Worm (Caenorhabditis elegans) whole organism, L2 larva: ENCODE data around the gene T28F3.9.

ENCODE experiments used
- C34F6.9 ChIP-seq: fragments of 150-350 bp; optimal IDR thresholded peaks from 2 replicates; lab custom pipeline; 2014; ENCODE audit warnings: missing biosample characterization, missing genetic modification characterization
- F13H6.1 ChIP-seq: sonication (generic microtip); optimal IDR thresholded peaks from 2 replicates; lab custom pipeline; 2016; ENCODE audit warnings: missing genetic modification characterization, missing compliant biosample characterization
- Y55F3AM.14 ChIP-seq: fragments of 200-800 bp; sonication (Bioruptor generic); optimal IDR thresholded peaks from 2 replicates; lab custom pipeline; 2018; ENCODE audit warnings: mild to moderate bottlenecking, missing genetic modification characterization, missing compliant biosample characterization
- alr-1 ChIP-seq: fragments of 150-350 bp; optimal IDR thresholded peaks from 2 replicates; lab custom pipeline; 2014; ENCODE audit warnings: missing biosample characterization, missing genetic modification characterization
- ama-1 ChIP-seq: fragments of 150-350 bp; optimal IDR thresholded peaks from 2 replicates; lab custom pipeline; 2018; ENCODE audit warnings: inconsistent platforms
- blmp-1 ChIP-seq: sonication (generic microtip); optimal IDR thresholded peaks from 2 replicates; lab custom pipeline; 2017; ENCODE audit warnings: missing genetic modification characterization, mild to moderate bottlenecking, missing compliant biosample characterization, antibody characterized with exemption, moderate library complexity; ENCODE audit not compliant: insufficient read depth
- ceh-16 ChIP-seq: fragments of 150-350 bp; optimal IDR thresholded peaks from 2 replicates; lab custom pipeline; 2014; ENCODE audit warnings: missing biosample characterization, missing genetic modification characterization
- ceh-82 ChIP-seq: fragments of 150-350 bp; optimal IDR thresholded peaks from 2 replicates; lab custom pipeline; 2014; ENCODE audit warnings: missing biosample characterization, missing genetic modification characterization
- crh-2 ChIP-seq: sonication (generic microtip); optimal IDR thresholded peaks from 2 replicates; lab custom pipeline; 2017; ENCODE audit warnings: missing biosample characterization, missing genetic modification characterization
- dmd-4 ChIP-seq: sonication (generic microtip); optimal IDR thresholded peaks from 2 replicates; lab custom pipeline; 2017; ENCODE audit warnings: missing biosample characterization, missing genetic modification characterization
- egl-27 ChIP-seq: sonication (generic microtip); optimal IDR thresholded peaks from 3 replicates; lab custom pipeline; 2017; ENCODE audit warnings: missing biosample characterization, missing genetic modification reagents, missing genetic modification characterization
- elt-1 ChIP-seq: fragments of 150-350 bp; optimal IDR thresholded peaks from 2 replicates; lab custom pipeline; 2014; ENCODE audit warnings: missing biosample characterization, missing genetic modification characterization
- elt-3 ChIP-seq: sonication (generic microtip); optimal IDR thresholded peaks from 2 replicates; lab custom pipeline; 2017; ENCODE audit warnings: missing biosample characterization, missing genetic modification characterization
- fos-1 ChIP-seq: fragments of 150-350 bp; optimal IDR thresholded peaks from 2 replicates; lab custom pipeline; 2014; ENCODE audit warnings: missing biosample characterization, missing genetic modification characterization
- gmeb-1 ChIP-seq: fragments of 150-350 bp; optimal IDR thresholded peaks from 2 replicates; lab custom pipeline; 2014; ENCODE audit warnings: missing biosample characterization, missing genetic modification characterization
- lin-11 ChIP-seq: fragments of 150-350 bp; sonication (generic microtip); optimal IDR thresholded peaks from 2 replicates; lab custom pipeline; 2014; ENCODE audit warnings: missing biosample characterization, missing genetic modification characterization, inconsistent platforms, mixed read lengths
- lin-13 ChIP-seq: fragments of 150-350 bp; optimal IDR thresholded peaks from 2 replicates; lab custom pipeline; 2014; ENCODE audit warnings: missing biosample characterization, missing genetic modification reagents, missing genetic modification characterization
- lin-39 ChIP-seq: fragments of 150-350 bp; optimal IDR thresholded peaks from 2 replicates; lab custom pipeline; 2014; ENCODE audit warnings: missing biosample characterization, missing genetic modification reagents, missing genetic modification characterization
- lsy-2 ChIP-seq, 2 experiments: fragments of 150-350 bp in 1 of 2; sonication (generic microtip) in 1 of 2; optimal IDR thresholded peaks; 2 replicates each; lab custom pipeline; 2014 to 2017; ENCODE audit warnings: missing biosample characterization in 2 of 2, missing genetic modification characterization in 2 of 2
- mab-5 ChIP-seq: fragments of 150-350 bp; optimal IDR thresholded peaks from 2 replicates; lab custom pipeline; 2014; ENCODE audit warnings: missing biosample characterization, missing genetic modification characterization
- mbf-1 ChIP-seq: sonication (generic microtip); optimal IDR thresholded peaks from 2 replicates; lab custom pipeline; 2017; ENCODE audit warnings: missing biosample characterization, missing genetic modification characterization
- nhr-10 ChIP-seq: sonication (generic microtip); optimal IDR thresholded peaks from 2 replicates; lab custom pipeline; 2017; ENCODE audit warnings: missing biosample characterization, missing genetic modification characterization
- nhr-12 ChIP-seq: fragments of 150-350 bp; optimal IDR thresholded peaks from 2 replicates; lab custom pipeline; 2014; ENCODE audit warnings: missing biosample characterization, missing genetic modification characterization
- nhr-129 ChIP-seq: fragments of 150-350 bp; optimal IDR thresholded peaks from 2 replicates; lab custom pipeline; 2014; ENCODE audit warnings: missing biosample characterization, missing genetic modification characterization
- nhr-21 ChIP-seq: fragments of 150-350 bp; optimal IDR thresholded peaks from 2 replicates; lab custom pipeline; 2014; ENCODE audit warnings: missing biosample characterization, missing genetic modification characterization
- nhr-23 ChIP-seq: fragments of 150-350 bp; optimal IDR thresholded peaks from 2 replicates; lab custom pipeline; 2014; ENCODE audit warnings: missing biosample characterization, missing genetic modification reagents, missing genetic modification characterization
- nhr-237 ChIP-seq: fragments of 150-350 bp; optimal IDR thresholded peaks from 2 replicates; lab custom pipeline; 2014; ENCODE audit warnings: missing biosample characterization, missing genetic modification characterization
- nhr-25 ChIP-seq: fragments of 150-350 bp; sonication (generic microtip); optimal IDR thresholded peaks from 3 replicates; lab custom pipeline; 2014; ENCODE audit warnings: missing biosample characterization, missing genetic modification characterization
- nhr-77 ChIP-seq: fragments of 150-350 bp; optimal IDR thresholded peaks from 2 replicates; lab custom pipeline; 2014; ENCODE audit warnings: missing biosample characterization, missing genetic modification characterization
- sma-3 ChIP-seq: sonication (generic microtip); optimal IDR thresholded peaks from 2 replicates; lab custom pipeline; 2016; ENCODE audit warnings: missing genetic modification reagents, missing genetic modification characterization, missing compliant biosample characterization
- sma-9 ChIP-seq, 2 experiments: fragments of 150-350 bp in 1 of 2; sonication (generic microtip) in 1 of 2; optimal IDR thresholded peaks; 2 replicates each; lab custom pipeline; 2014 to 2016; ENCODE audit warnings: missing genetic modification characterization in 2 of 2, mild to moderate bottlenecking in 1 of 2, missing biosample characterization in 1 of 2, missing compliant biosample characterization in 1 of 2, missing genetic modification reagents in 1 of 2, moderate library complexity in 1 of 2
- snpc-4 ChIP-seq: fragments of 150-350 bp; optimal IDR thresholded peaks from 2 replicates; lab custom pipeline; 2014; ENCODE audit warnings: missing biosample characterization, missing genetic modification characterization
- ztf-11 ChIP-seq: sonication (generic microtip); optimal IDR thresholded peaks from 2 replicates; lab custom pipeline; 2017; ENCODE audit warnings: missing biosample characterization, missing genetic modification characterization
- ztf-4 ChIP-seq: fragments of 150-350 bp; optimal IDR thresholded peaks from 2 replicates; lab custom pipeline; 2014; ENCODE audit warnings: missing biosample characterization, missing genetic modification characterization

The T28F3.9 gene

ce11 chrIV:17308211-17308610 lies at the start of gene T28F3.9:
TSS of gene T28F3.9 (plus strand) at chrIV:17308511.
- TF ChIP-seq nhr-10 (tag; lab: Kevin White, UChicago) (no peak), nhr-12 (tag; lab: Kevin White, UChicago) (no peak), lin-39 (no peak)

DNA sequence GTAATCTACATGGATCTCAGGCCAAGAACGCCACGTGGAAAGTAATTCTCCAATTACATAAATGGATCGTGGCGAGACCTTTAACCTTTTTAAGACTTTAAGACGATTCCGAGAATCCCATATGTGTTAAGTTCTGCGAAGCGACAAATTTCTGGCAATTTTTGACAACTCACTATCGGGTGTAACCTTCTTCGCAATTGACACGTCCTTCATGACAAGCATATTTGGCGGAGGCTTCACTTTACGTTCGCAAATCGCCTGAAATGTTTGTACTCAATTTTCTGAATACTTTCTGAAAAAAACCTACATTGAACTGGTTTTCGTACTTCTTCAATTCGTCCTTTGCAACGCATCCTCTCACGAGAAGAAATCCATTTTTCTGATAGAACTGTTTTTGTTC lies 49.5 kb upstream of the T28F3.9 start:
- no peak for TF ChIP-seq lin-11 (tag; lab: Kevin White, UChicago)
- TF ChIP-seq snpc-4, result no peak
- no peak for TF ChIP-seq sma-3 (GFP tag; lab: Kevin White, UChicago)
- no peak for TF ChIP-seq nhr-237 (tag; lab: Kevin White, UChicago)
- TF ChIP-seq dmd-4 (tag; lab: Kevin White, UChicago), result no peak
- no peak for TF ChIP-seq lin-39

- TF ChIP-seq sma-3 (GFP tag; lab: Kevin White, UChicago) (no peak), Y55F3AM.14 (GFP tag; lab: Kevin White, UChicago) (no peak), nhr-12 (tag; lab: Kevin White, UChicago) (no peak), F13H6.1 (no peak), ceh-82 (tag; lab: Kevin White, UChicago) (no peak), nhr-25 (tag; lab: Kevin White, UChicago) (no peak), mab-5 (no peak), lsy-2 (tag; optimal IDR thresholded peaks at IDR 0.05; lab: Kevin White, UChicago) (no peak), elt-1 (tag; lab: Kevin White, UChicago) (no peak), nhr-23 (no peak), alr-1 (tag; lab: Kevin White, UChicago) (no peak), nhr-21 (tag; lab: Kevin White, UChicago) (no peak), blmp-1 (no peak), lin-13 (GFP tag; lab: Kevin White, UChicago) (no peak), ztf-4 (tag; lab: Kevin White, UChicago) (no peak), ztf-11 (tag; lab: Kevin White, UChicago) (no peak), elt-3 (tag; lab: Kevin White, UChicago) (no peak), ama-1 (lab: Kevin White, UChicago) (no peak), C34F6.9 (tag; lab: Kevin White, UChicago) (no peak), egl-27 (tag; lab: Kevin White, UChicago) (no peak)
Observed at ce11 chrIV:17259310-17259709, 49.0 kb upstream of the T28F3.9 start, which contains the start of gene phyh-1. TSS of gene phyh-1 (minus strand) at chrIV:17259410.

- TF ChIP-seq sma-9 (GFP tag; optimal IDR thresholded peaks at IDR 0.05; lab: Kevin White, UChicago) (no peak), sma-9 (tag; optimal IDR thresholded peaks at IDR 0.05; lab: Kevin White, UChicago) (no peak), ceh-82 (tag; lab: Kevin White, UChicago) (no peak), nhr-129 (tag; lab: Kevin White, UChicago) (no peak), lin-39 (no peak), mab-5 (no peak), nhr-21 (tag; lab: Kevin White, UChicago) (no peak), lsy-2 (tag; optimal IDR thresholded peaks at IDR 0.05; lab: Kevin White, UChicago) (no peak), mbf-1 (tag; lab: Kevin White, UChicago) (no peak), gmeb-1 (tag; lab: Kevin White, UChicago) (no peak), sma-3 (GFP tag; lab: Kevin White, UChicago) (no peak)
Observed at ce11 chrIV:17262385-17262784, 45.9 kb upstream of the T28F3.9 start, which contains the start of gene ZK550.6. TSS of gene ZK550.6 (minus strand) at chrIV:17262485.

ce11 chrIV:17263714-17264113 lies 44.6 kb upstream of the T28F3.9 start:
- TF ChIP-seq dmd-4 (tag; lab: Kevin White, UChicago) (no peak), nhr-10 (tag; lab: Kevin White, UChicago) (no peak), nhr-77 (tag; lab: Kevin White, UChicago) (no peak), egl-27 (tag; lab: Kevin White, UChicago) (no peak), lsy-2 (tag; optimal IDR thresholded peaks at IDR 0.05; lab: Kevin White, UChicago) (peak in 1 of 2 experiments; percentile 6), nhr-25 (tag; lab: Kevin White, UChicago) (peak; percentile 27), sma-9 (GFP tag; optimal IDR thresholded peaks at IDR 0.05; lab: Kevin White, UChicago) (no peak), sma-9 (tag; optimal IDR thresholded peaks at IDR 0.05; lab: Kevin White, UChicago) (no peak), fos-1 (peak; percentile 92), ceh-16 (no peak), ztf-11 (tag; lab: Kevin White, UChicago) (no peak), ztf-4 (tag; lab: Kevin White, UChicago) (no peak), gmeb-1 (tag; lab: Kevin White, UChicago) (peak; percentile 56), Y55F3AM.14 (GFP tag; lab: Kevin White, UChicago) (no peak), nhr-129 (tag; lab: Kevin White, UChicago) (peak; percentile 20), F13H6.1 (peak; percentile 54), lin-39 (no peak), nhr-21 (tag; lab: Kevin White, UChicago) (peak; percentile 75), crh-2 (tag; lab: Kevin White, UChicago) (peak; percentile 74)
